Worm (Caenorhabditis elegans): ENCODE measurements around the gene C06A8.6.
A peak's percentile ranks its signal among the peaks of the same experiment; 100 is the strongest.

Gene C06A8.6

DNA sequence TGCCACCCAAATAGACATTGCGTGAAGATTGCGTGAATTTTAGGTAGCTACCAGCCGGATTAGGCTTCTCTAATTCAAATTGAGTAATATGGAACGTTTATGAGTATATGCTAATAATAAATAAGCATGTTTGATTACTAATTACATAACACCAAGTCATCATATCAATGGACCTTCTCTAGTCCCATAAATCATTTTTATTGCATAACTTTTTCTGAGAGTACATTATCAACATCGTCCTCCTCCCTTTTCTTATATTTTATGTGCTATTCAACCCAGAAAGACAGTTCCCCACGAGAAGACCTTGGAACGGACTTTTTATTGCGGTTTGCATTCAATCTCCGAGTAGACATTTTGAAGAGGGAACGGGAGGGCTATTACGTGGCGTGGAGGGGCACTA is 40.0 kb downstream of the C06A8.6 start:
- TF ChIP-seq mep-1 (tag; optimal IDR thresholded peaks at IDR 0.05) (no peak), pha-4 (tag; optimal IDR thresholded peaks at IDR 0.05) (no peak), lin-32 (GFP tag; optimal IDR thresholded peaks at IDR 0.05) (peak; percentile 21), nhr-12 (tag; optimal IDR thresholded peaks at IDR 0.05) (peak; percentile 7), ces-1 (GFP tag; optimal IDR thresholded peaks at IDR 0.05) (peak; percentile 50), elt-1 (tag; optimal IDR thresholded peaks at IDR 0.05; ENCODE audit: borderline replicate concordance, insufficient read depth) (no peak), unc-120 (tag; optimal IDR thresholded peaks at IDR 0.05; ENCODE audit: poor library complexity, severe bottlenecking) (no peak), sptf-1 (tag; optimal IDR thresholded peaks at IDR 0.05) (peak; percentile 49), sem-2 (GFP tag; optimal IDR thresholded peaks at IDR 0.05) (no peak), tbx-8 (GFP tag; optimal IDR thresholded peaks at IDR 0.05) (no peak), hlh-1 (tag; optimal IDR thresholded peaks at IDR 0.05) (no peak), ceh-39 (tag; optimal IDR thresholded peaks at IDR 0.05) (no peak), nhr-76 (tag; optimal IDR thresholded peaks at IDR 0.05) (no peak), ham-2 (GFP tag; optimal IDR thresholded peaks at IDR 0.05) (peak; percentile 18), blmp-1 (tag; optimal IDR thresholded peaks at IDR 0.05) (no peak), ceh-83 (GFP tag; optimal IDR thresholded peaks at IDR 0.05) (no peak), drap-1 (GFP tag; optimal IDR thresholded peaks at IDR 0.05) (no peak), unc-39 (tag; optimal IDR thresholded peaks at IDR 0.05) (no peak), ceh-43 (GFP tag; optimal IDR thresholded peaks at IDR 0.05) (no peak), M03D4.4 (tag; optimal IDR thresholded peaks at IDR 0.05) (peak; percentile 27), nhr-237 (tag; optimal IDR thresholded peaks at IDR 0.05) (no peak), mls-2 (tag; optimal IDR thresholded peaks at IDR 0.05) (no peak), ztf-11 (tag; optimal IDR thresholded peaks at IDR 0.05) (peak; percentile 7), mab-5 (tag; optimal IDR thresholded peaks at IDR 0.05) (peak; percentile 46), elt-3 (tag; optimal IDR thresholded peaks at IDR 0.05) (no peak), zip-8 (tag; optimal IDR thresholded peaks at IDR 0.05) (peak; percentile 14), nhr-28 (tag; optimal IDR thresholded peaks at IDR 0.05) (no peak), unc-62 (GFP tag; optimal IDR thresholded peaks at IDR 0.05) (peak; percentile 65), lsy-2 (tag; optimal IDR thresholded peaks at IDR 0.05) (no peak), flh-1 (GFP tag; optimal IDR thresholded peaks at IDR 0.05) (no peak), cnd-1 (tag; optimal IDR thresholded peaks at IDR 0.05) (no peak), nhr-2 (tag; optimal IDR thresholded peaks at IDR 0.05) (peak; percentile 79), lin-13 (tag; optimal IDR thresholded peaks at IDR 0.05) (no peak), snpc-4 (tag; optimal IDR thresholded peaks at IDR 0.05) (no peak), bed-3 (GFP tag; optimal IDR thresholded peaks at IDR 0.05) (no peak)

DNA sequence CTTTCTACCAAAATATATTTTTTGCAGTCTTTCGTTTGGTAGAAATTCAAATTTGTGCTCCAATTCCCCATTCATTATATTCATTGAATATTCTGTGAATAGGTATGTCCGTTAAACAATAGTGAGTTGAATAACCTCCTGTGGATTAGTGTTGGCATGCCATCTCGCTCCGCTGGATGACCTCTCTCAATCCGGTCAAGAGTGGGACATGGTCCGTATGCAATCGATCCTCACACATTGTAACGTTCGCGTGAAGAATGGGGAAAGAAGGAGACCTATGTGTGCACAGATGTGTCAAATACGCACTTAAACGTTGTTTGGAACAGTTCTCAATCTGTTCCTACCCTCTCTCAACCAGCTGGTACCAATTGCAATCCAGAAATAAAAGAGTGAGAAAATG is 40.9 kb downstream of the C06A8.6 start:
- TF ChIP-seq mep-1 (tag; optimal IDR thresholded peaks at IDR 0.05): peak; percentile 14
- no peak for TF ChIP-seq lsy-2 (tag; optimal IDR thresholded peaks at IDR 0.05)
- peak; percentile 11 for TF ChIP-seq unc-62 (GFP tag; optimal IDR thresholded peaks at IDR 0.05)
- TF ChIP-seq cnd-1 (tag; optimal IDR thresholded peaks at IDR 0.05): peak; percentile 79
- TF ChIP-seq lin-32 (GFP tag; optimal IDR thresholded peaks at IDR 0.05): peak; percentile 48
- peak; percentile 99 for TF ChIP-seq nhr-2 (tag; optimal IDR thresholded peaks at IDR 0.05)

DNA sequence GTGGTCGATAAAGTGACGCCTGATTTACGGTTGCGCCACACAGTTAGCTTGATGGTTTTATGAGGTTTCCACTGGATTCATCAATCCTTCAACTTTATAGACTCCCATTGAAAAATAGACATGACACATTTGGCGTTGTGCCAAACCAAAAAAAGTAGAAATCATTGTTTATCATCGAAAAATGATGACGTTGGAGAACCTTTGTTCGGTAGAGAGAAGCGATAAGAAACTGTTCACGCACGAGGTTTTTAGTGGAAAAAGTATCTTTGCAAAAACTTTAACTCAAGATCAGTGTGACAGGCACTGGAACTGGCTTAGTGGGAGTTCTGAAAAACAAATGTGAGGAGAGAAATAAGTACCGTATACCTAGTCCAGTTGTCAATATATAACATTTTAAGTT is 41.3 kb downstream of the C06A8.6 start:
- TF ChIP-seq lsy-2 (tag; optimal IDR thresholded peaks at IDR 0.05) (no peak), ceh-83 (GFP tag; optimal IDR thresholded peaks at IDR 0.05) (no peak), mab-5 (tag; optimal IDR thresholded peaks at IDR 0.05) (no peak), elt-1 (tag; optimal IDR thresholded peaks at IDR 0.05; ENCODE audit: borderline replicate concordance, insufficient read depth) (no peak), unc-62 (GFP tag; optimal IDR thresholded peaks at IDR 0.05) (no peak)

DNA sequence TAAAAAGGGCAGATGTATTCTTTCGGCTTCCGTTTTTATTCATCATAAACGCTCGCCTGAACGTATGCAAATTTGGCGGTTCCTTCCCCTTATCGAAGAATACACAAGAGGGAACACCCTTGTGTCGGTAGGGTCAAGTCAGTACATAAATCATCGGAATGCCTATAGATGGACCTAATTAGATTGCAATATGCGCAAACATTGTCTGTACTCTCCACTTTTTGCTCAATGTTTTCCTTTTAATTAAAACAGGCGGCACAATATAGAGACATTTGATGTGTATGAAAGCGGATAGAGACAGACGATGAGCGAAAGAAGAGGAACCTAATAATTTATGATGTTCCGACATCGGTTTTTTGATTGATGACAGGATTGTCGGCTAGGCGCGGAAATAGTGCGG is 41.9 kb downstream of the C06A8.6 start:
- TF ChIP-seq unc-39 (tag; optimal IDR thresholded peaks at IDR 0.05) (no peak), zip-8 (tag; optimal IDR thresholded peaks at IDR 0.05) (no peak), blmp-1 (tag; optimal IDR thresholded peaks at IDR 0.05) (no peak), mep-1 (tag; optimal IDR thresholded peaks at IDR 0.05) (no peak), ceh-43 (GFP tag; optimal IDR thresholded peaks at IDR 0.05) (peak; percentile 57), cnd-1 (tag; optimal IDR thresholded peaks at IDR 0.05) (no peak), drap-1 (GFP tag; optimal IDR thresholded peaks at IDR 0.05) (no peak), mls-2 (tag; optimal IDR thresholded peaks at IDR 0.05) (peak; percentile 87), nhr-12 (tag; optimal IDR thresholded peaks at IDR 0.05) (no peak), ces-1 (GFP tag; optimal IDR thresholded peaks at IDR 0.05) (peak; percentile 67), unc-120 (tag; optimal IDR thresholded peaks at IDR 0.05; ENCODE audit: poor library complexity, severe bottlenecking) (no peak), ztf-11 (tag; optimal IDR thresholded peaks at IDR 0.05) (peak; percentile 45), nhr-2 (tag; optimal IDR thresholded peaks at IDR 0.05) (peak; percentile 98), pha-4 (tag; optimal IDR thresholded peaks at IDR 0.05) (peak; percentile 43), unc-62 (GFP tag; optimal IDR thresholded peaks at IDR 0.05) (peak; percentile 93), hlh-1 (tag; optimal IDR thresholded peaks at IDR 0.05) (no peak), ceh-39 (tag; optimal IDR thresholded peaks at IDR 0.05) (no peak), sptf-1 (tag; optimal IDR thresholded peaks at IDR 0.05) (peak; percentile 55), nhr-28 (tag; optimal IDR thresholded peaks at IDR 0.05) (no peak), elt-3 (tag; optimal IDR thresholded peaks at IDR 0.05) (no peak), flh-1 (GFP tag; optimal IDR thresholded peaks at IDR 0.05) (no peak), mab-5 (tag; optimal IDR thresholded peaks at IDR 0.05) (peak; percentile 13), tbx-8 (GFP tag; optimal IDR thresholded peaks at IDR 0.05) (no peak), sem-2 (GFP tag; optimal IDR thresholded peaks at IDR 0.05) (no peak), bed-3 (GFP tag; optimal IDR thresholded peaks at IDR 0.05) (no peak), lin-13 (tag; optimal IDR thresholded peaks at IDR 0.05) (no peak), ham-2 (GFP tag; optimal IDR thresholded peaks at IDR 0.05) (peak; percentile 38), snpc-4 (tag; optimal IDR thresholded peaks at IDR 0.05) (no peak), nhr-76 (tag; optimal IDR thresholded peaks at IDR 0.05) (no peak), elt-1 (tag; optimal IDR thresholded peaks at IDR 0.05; ENCODE audit: borderline replicate concordance, insufficient read depth) (peak; percentile 28), lsy-2 (tag; optimal IDR thresholded peaks at IDR 0.05) (no peak), lin-32 (GFP tag; optimal IDR thresholded peaks at IDR 0.05) (no peak), M03D4.4 (tag; optimal IDR thresholded peaks at IDR 0.05) (no peak), ceh-83 (GFP tag; optimal IDR thresholded peaks at IDR 0.05) (no peak), nhr-237 (tag; optimal IDR thresholded peaks at IDR 0.05) (no peak)
